Worm (Caenorhabditis elegans): Measurements from ENCODE around the gene F49H12.4.

DNA sequence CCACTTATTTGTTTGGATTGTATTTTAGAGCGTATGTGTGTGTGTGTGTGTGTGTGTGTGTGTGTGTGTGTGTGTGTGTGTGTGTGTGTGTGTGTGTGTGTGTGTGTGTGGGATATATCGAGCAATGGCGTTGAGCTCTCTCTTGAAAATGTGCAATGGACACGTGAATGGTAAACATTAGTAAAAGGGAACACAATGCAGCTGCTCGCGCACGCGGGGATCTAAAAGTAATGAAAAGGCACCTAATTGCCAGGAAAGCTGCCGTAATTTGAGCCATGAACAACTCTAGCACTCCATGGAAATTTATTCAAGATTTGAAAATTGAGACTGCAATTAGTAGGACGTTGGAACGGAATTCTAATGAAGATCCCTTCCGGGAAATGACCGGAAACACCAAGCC, 36.4 kb upstream of the F49H12.4 start:
- no peak for TF ChIP-seq skn-1 (tag; optimal IDR thresholded peaks at IDR 0.05)
- TF ChIP-seq ztf-4 (tag; optimal IDR thresholded peaks at IDR 0.05): no peak
- no peak for TF ChIP-seq tbx-2 (tag; optimal IDR thresholded peaks at IDR 0.05)
- peak; percentile 50 for TF ChIP-seq pha-4 (tag; optimal IDR thresholded peaks at IDR 0.05)
- TF ChIP-seq unc-39 (tag; optimal IDR thresholded peaks at IDR 0.05): no peak
- no peak for TF ChIP-seq ceh-16 (tag; optimal IDR thresholded peaks at IDR 0.05)
- no peak for TF ChIP-seq aly-2 (tag; optimal IDR thresholded peaks at IDR 0.05)
- no peak for TF ChIP-seq ztf-11 (tag; optimal IDR thresholded peaks at IDR 0.05)

Data from whole organism, L3 larva.